Worm (Caenorhabditis elegans) whole organism, midembryonic: ENCODE results near the gene clec-84.

Source experiments
- T22C8.4 ChIP-seq: fragments of 200-800 bp; sonication (Bioruptor generic); IDR thresholded peaks from 2 replicates; pipeline ENCODE4 v1.3.6; 2022; ENCODE audit warnings: missing genetic modification characterization, missing compliant biosample characterization
- cog-1 ChIP-seq: sonication (generic microtip); optimal IDR thresholded peaks from 2 replicates; lab custom pipeline; 2016; ENCODE audit warnings: missing genetic modification characterization, missing compliant biosample characterization
- flt-1 ChIP-seq: fragments of 200-800 bp; sonication (Bioruptor generic); IDR thresholded peaks from 2 replicates; pipeline ENCODE4 v1.3.6; 2022; ENCODE audit warnings: missing genetic modification characterization, missing compliant biosample characterization
- med-1 ChIP-seq: sonication (generic microtip); optimal IDR thresholded peaks from 2 replicates; lab custom pipeline; 2017; ENCODE audit warnings: missing genetic modification characterization, mild to moderate bottlenecking, missing compliant biosample characterization, antibody characterized with exemption, missing genetic modification reagents; ENCODE audit not compliant: insufficient read depth
- ref-1 ChIP-seq: fragments of 200-800 bp; sonication (Bioruptor generic); conservative IDR thresholded peaks from 2 replicates; pipeline ENCODE4 v1.3.6; 2022; ENCODE audit warnings: missing genetic modification reagents, missing genetic modification characterization, missing compliant biosample characterization
- tab-1 ChIP-seq: fragments of 200-800 bp; sonication (Bioruptor generic); IDR thresholded peaks from 2 replicates; pipeline ENCODE4 v1.3.6; 2022; ENCODE audit warnings: missing genetic modification characterization, missing compliant biosample characterization
- ztf-23 ChIP-seq: fragments of 200-800 bp; sonication (Bioruptor generic); IDR thresholded peaks from 2 replicates; pipeline ENCODE4 v1.3.6; 2022; ENCODE audit warnings: missing genetic modification reagents, missing genetic modification characterization, missing compliant biosample characterization
- ztf-29 ChIP-seq: fragments of 200-800 bp; sonication (Bioruptor generic); IDR thresholded peaks from 2 replicates; pipeline ENCODE4 v1.3.6; 2022; ENCODE audit warnings: missing genetic modification reagents, missing genetic modification characterization, missing compliant biosample characterization

DNA sequence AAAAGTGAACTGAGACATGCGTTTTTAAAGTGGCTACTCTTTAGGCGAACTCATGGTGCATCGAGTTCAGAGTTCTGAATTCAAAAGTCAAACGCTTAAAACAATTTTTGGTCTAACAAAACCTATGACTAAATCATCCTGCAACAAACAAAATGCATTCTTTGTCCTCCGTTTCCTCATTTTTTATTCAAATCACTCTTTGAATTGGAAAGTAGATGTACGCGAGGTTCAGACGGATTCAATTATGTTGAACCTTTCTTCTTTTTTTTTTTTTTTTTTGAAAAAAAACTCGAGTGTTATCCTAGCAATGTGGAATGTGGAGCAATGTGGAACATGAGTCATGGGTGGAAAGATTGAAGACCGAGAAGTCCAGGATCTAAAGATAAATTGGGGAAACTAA is 16.5 kb downstream of the clec-84 start:
- no peak for TF ChIP-seq cog-1 (tag; lab: Kevin White, UChicago)
- no peak for TF ChIP-seq flt-1 (GFP tag; lab: Robert Waterston, UW)
- no peak for TF ChIP-seq ref-1 (GFP tag; lab: Robert Waterston, UW)
- TF ChIP-seq tab-1 (GFP tag; lab: Robert Waterston, UW): no peak
- TF ChIP-seq T22C8.4: no peak
- no peak for TF ChIP-seq ztf-23 (GFP tag; lab: Robert Waterston, UW)
- TF ChIP-seq ztf-29: no peak
- TF ChIP-seq med-1 (GFP tag; lab: Kevin White, UChicago): no peak
